Fruit fly (Drosophila melanogaster): ENCODE results near the gene CG31371.

CG31371 gene

dm6 chr3R:30540196-30540595 lies 36.9 kb upstream of the CG31371 start (continued):
- TF ChIP-seq CG4424 (GFP tag; optimal IDR thresholded peaks at IDR 0.05) = peak; percentile 93
- TF ChIP-seq fru (optimal IDR thresholded peaks at IDR 0.05) = no peak
- TF ChIP-seq Taf1 (GFP tag; IDR thresholded peaks at IDR 0.05) = peak; percentile 81
- peak; percentile 88 for TF ChIP-seq cwo (GFP tag; optimal IDR thresholded peaks at IDR 0.05)
- TF ChIP-seq CG10366 (GFP tag; IDR thresholded peaks at IDR 0.05) = peak; percentile 94
- peak; percentile 91 for TF ChIP-seq tx (GFP tag; optimal IDR thresholded peaks at IDR 0.05)
- TF ChIP-seq CG10209 (GFP tag; optimal IDR thresholded peaks at IDR 0.05) = peak; percentile 90
- peak; percentile 92 for TF ChIP-seq HHEX (GFP tag; optimal IDR thresholded peaks at IDR 0.05)
- TF ChIP-seq CG8765 (GFP tag; IDR thresholded peaks at IDR 0.05) = 0 out of 2 replicates have a peak, but pooled peaks have one; percentile 58
- TF ChIP-seq CrebB (tag; optimal IDR thresholded peaks at IDR 0.05) = peak; percentile 83
- TF ChIP-seq Gsc (GFP tag; IDR thresholded peaks at IDR 0.05) = peak; percentile 87
- peak; percentile 43 for TF ChIP-seq CTCF (GFP tag; optimal IDR thresholded peaks at IDR 0.05)
- peak; percentile 87 for TF ChIP-seq Atf-2 (GFP tag; optimal IDR thresholded peaks at IDR 0.05)
- peak; percentile 88 for TF ChIP-seq CG12769 (tag; optimal IDR thresholded peaks at IDR 0.05)
- peak; percentile 93 for TF ChIP-seq Camta (GFP tag; optimal IDR thresholded peaks at IDR 0.05)
- peak; percentile 93 for TF ChIP-seq Meics (GFP tag; optimal IDR thresholded peaks at IDR 0.05)
- TF ChIP-seq usp (GFP tag; optimal IDR thresholded peaks at IDR 0.05) = no peak
- peak; percentile 77 for TF ChIP-seq eyg (GFP tag; optimal IDR thresholded peaks at IDR 0.05)
- peak; percentile 84 for TF ChIP-seq CG6254 (GFP tag; optimal IDR thresholded peaks at IDR 0.05)
- TF ChIP-seq fd96Cb (tag; optimal IDR thresholded peaks at IDR 0.05) = peak; percentile 91
- no peak for TF ChIP-seq corto (GFP tag; optimal IDR thresholded peaks at IDR 0.05)
- TF ChIP-seq Trl (optimal IDR thresholded peaks at IDR 0.05) = no peak
- TF ChIP-seq Trl (GFP tag; optimal IDR thresholded peaks at IDR 0.05) = peak; percentile 96
- TF ChIP-seq psq (GFP tag; optimal IDR thresholded peaks at IDR 0.05) = peak; percentile 69
- peak; percentile 93 for TF ChIP-seq maf-S (GFP tag; optimal IDR thresholded peaks at IDR 0.05)
- TF ChIP-seq gce (GFP tag; IDR thresholded peaks at IDR 0.05) = peak; percentile 88; the same call in 2 of the 3 replicates
- TF ChIP-seq hth (optimal IDR thresholded peaks at IDR 0.05) = no peak
- TF ChIP-seq CG12219 (GFP tag; optimal IDR thresholded peaks at IDR 0.05) = peak; percentile 89
- peak; percentile 94 for TF ChIP-seq CG34422 (GFP tag; IDR thresholded peaks at IDR 0.05)
- peak; percentile 91 for TF ChIP-seq Mrtf (GFP tag; IDR thresholded peaks at IDR 0.05)
- peak; percentile 94 for TF ChIP-seq pnt (GFP tag; optimal IDR thresholded peaks at IDR 0.05)
- peak; percentile 76 for TF ChIP-seq CG17612 (GFP tag; IDR thresholded peaks at IDR 0.05)
- peak; percentile 81 for TF ChIP-seq CG17912 (GFP tag; optimal IDR thresholded peaks at IDR 0.05)
- peak; percentile 79 for TF ChIP-seq aop (GFP tag; IDR thresholded peaks at IDR 0.05)
- TF ChIP-seq pfk (GFP tag; optimal IDR thresholded peaks at IDR 0.05) = peak; percentile 30
- peak; percentile 93 for TF ChIP-seq esg (GFP tag; conservative IDR thresholded peaks at IDR 0.05)
- peak; percentile 83 for TF ChIP-seq Max (GFP tag; optimal IDR thresholded peaks at IDR 0.05)
- peak; percentile 81 for TF ChIP-seq CG17802 (tag; optimal IDR thresholded peaks at IDR 0.05)
- no peak for TF ChIP-seq zen2 (GFP tag; IDR thresholded peaks at IDR 0.05; ENCODE audit: partially characterized antibody)
- TF ChIP-seq Dad (GFP tag; optimal IDR thresholded peaks at IDR 0.05) = peak; percentile 93
- peak; percentile 71 for TF ChIP-seq Spps (tag; optimal IDR thresholded peaks at IDR 0.05)
- peak; percentile 86 for TF ChIP-seq CG18476 (GFP tag; optimal IDR thresholded peaks at IDR 0.05)
- TF ChIP-seq pan (optimal IDR thresholded peaks at IDR 0.05) = no peak
- peak in 1 of 2 experiments; percentile 94 for TF ChIP-seq pan (GFP tag; optimal IDR thresholded peaks at IDR 0.05 in 1 of 2, IDR thresholded peaks at IDR 0.05 in 1 of 2)
- TF ChIP-seq vvl (GFP tag; IDR thresholded peaks at IDR 0.05) = peak; percentile 96
- peak; percentile 99 for TF ChIP-seq sens (GFP tag)
- TF ChIP-seq so (GFP tag; IDR thresholded peaks at IDR 0.05) = peak; percentile 93
- peak; percentile 93 for TF ChIP-seq Awh (GFP tag; IDR thresholded peaks at IDR 0.05)
- TF ChIP-seq CG11456 (GFP tag; IDR thresholded peaks at IDR 0.05) = peak; percentile 93
- TF ChIP-seq NK7.1 (GFP tag; optimal IDR thresholded peaks at IDR 0.05) = peak; percentile 76
- no peak for TF ChIP-seq prd (optimal IDR thresholded peaks at IDR 0.05)
- peak; percentile 95 for TF ChIP-seq prd (GFP tag; IDR thresholded peaks at IDR 0.05)
- TF ChIP-seq E2f1 (GFP tag; IDR thresholded peaks at IDR 0.05) = peak; percentile 89
- TF ChIP-seq Nf-YA (GFP tag; IDR thresholded peaks at IDR 0.05) = peak; percentile 84

Measured in whole organism, embryonic.